Worm (Caenorhabditis elegans): ENCODE data around the gene C07G1.15.

DNA sequence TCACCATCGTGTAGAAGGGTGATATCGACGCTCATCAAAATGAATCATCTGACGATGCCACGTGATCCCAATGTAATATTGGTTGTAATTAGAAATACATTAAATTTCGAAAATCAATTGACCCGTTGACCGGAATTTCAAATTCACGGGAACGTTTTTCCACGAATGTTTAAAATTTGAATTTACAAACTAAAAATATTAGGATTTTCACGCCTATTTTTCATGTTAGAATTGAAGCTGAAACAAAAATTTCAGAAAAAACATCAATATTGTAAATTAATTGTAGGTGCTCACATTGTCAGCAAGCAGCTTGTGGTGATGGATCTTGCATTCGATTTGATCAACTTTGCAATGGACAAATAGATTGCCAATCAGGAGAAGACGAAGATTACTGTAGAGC is 40.5 kb downstream of the C07G1.15 start, which contains the start of gene C07G1.6:
- TF ChIP-seq dve-1 (tag; optimal IDR thresholded peaks at IDR 0.05) (no peak), ets-4 (tag; optimal IDR thresholded peaks at IDR 0.05) (no peak), eyg-1 (tag; optimal IDR thresholded peaks at IDR 0.05) (no peak), sdc-2 (tag; optimal IDR thresholded peaks at IDR 0.05) (no peak), pax-1 (tag; optimal IDR thresholded peaks at IDR 0.05) (no peak), hlh-30 (tag; optimal IDR thresholded peaks at IDR 0.05; ENCODE audit: insufficient read depth) (no peak), npax-4 (tag; optimal IDR thresholded peaks at IDR 0.05) (no peak), ama-1 (optimal IDR thresholded peaks at IDR 0.05) (no peak), ceh-30 (tag; optimal IDR thresholded peaks at IDR 0.05) (no peak), pha-4 (tag; optimal IDR thresholded peaks at IDR 0.05) (no peak), dmd-4 (tag; optimal IDR thresholded peaks at IDR 0.05; ENCODE audit: borderline replicate concordance) (no peak), sox-4 (tag; optimal IDR thresholded peaks at IDR 0.05) (no peak), elt-2 (tag; optimal IDR thresholded peaks at IDR 0.05) (no peak)
